Worm (Caenorhabditis elegans): ENCODE measurements around the gene daf-2.

Gene daf-2

ce11 chrIII:2989957-2990356, 50.7 kb downstream of the daf-2 start, which contains the start of gene Y55D5A.4:
Gene Y55D5A.4 (minus strand): TSS chrIII:2990057.
- TF ChIP-seq W03F9.2 (tag; optimal IDR thresholded peaks at IDR 0.05) (no peak), him-1 (tag; optimal IDR thresholded peaks at IDR 0.05) (no peak), dao-5 (tag; optimal IDR thresholded peaks at IDR 0.05) (no peak)

ce11 chrIII:2983044-2983443, 57.6 kb downstream of the daf-2 start:
- TF ChIP-seq dao-5 (tag; optimal IDR thresholded peaks at IDR 0.05) = no peak
- TF ChIP-seq him-1 (tag; optimal IDR thresholded peaks at IDR 0.05) = no peak

ce11 chrIII:2982109-2982508, 58.5 kb downstream of the daf-2 start, which contains the start of gene Y55D5A.1:
Gene Y55D5A.1 (plus strand): TSS chrIII:2982409.
- TF ChIP-seq dao-5 (tag; optimal IDR thresholded peaks at IDR 0.05) (no peak), him-1 (tag; optimal IDR thresholded peaks at IDR 0.05) (no peak)

- no peak for TF ChIP-seq W03F9.2 (tag; optimal IDR thresholded peaks at IDR 0.05)
- TF ChIP-seq him-1 (tag; optimal IDR thresholded peaks at IDR 0.05) = no peak
- no peak for TF ChIP-seq dao-5 (tag; optimal IDR thresholded peaks at IDR 0.05)
These were observed 59.7 kb downstream of the daf-2 start for ce11 chrIII:2980927-2981326.

- TF ChIP-seq him-1 (tag; optimal IDR thresholded peaks at IDR 0.05) (no peak), dao-5 (tag; optimal IDR thresholded peaks at IDR 0.05) (no peak), W03F9.2 (tag; optimal IDR thresholded peaks at IDR 0.05) (no peak)
These were observed 64.5 kb downstream of the daf-2 start for ce11 chrIII:2976176-2976575.

ce11 chrIII:2975689-2976088, 65.0 kb downstream of the daf-2 start, which contains the start of gene Y55D5A.3:
Gene Y55D5A.3 (minus strand): TSS chrIII:2975789.
- TF ChIP-seq him-1 (tag; optimal IDR thresholded peaks at IDR 0.05) (no peak), dao-5 (tag; optimal IDR thresholded peaks at IDR 0.05) (no peak), W03F9.2 (tag; optimal IDR thresholded peaks at IDR 0.05) (no peak)

ce11 chrIII:2972977-2973376, 67.7 kb downstream of the daf-2 start:
- TF ChIP-seq dao-5 (tag; optimal IDR thresholded peaks at IDR 0.05) = no peak
- TF ChIP-seq W03F9.2 (tag; optimal IDR thresholded peaks at IDR 0.05) = no peak
- no peak for TF ChIP-seq him-1 (tag; optimal IDR thresholded peaks at IDR 0.05)

- TF ChIP-seq him-1 (tag; optimal IDR thresholded peaks at IDR 0.05) (no peak), W03F9.2 (tag; optimal IDR thresholded peaks at IDR 0.05) (no peak), dao-5 (tag; optimal IDR thresholded peaks at IDR 0.05) (no peak)
These were observed 70.4 kb downstream of the daf-2 start for ce11 chrIII:2970251-2970650.

ce11 chrIII:2966462-2966861, 74.2 kb downstream of the daf-2 start:
- TF ChIP-seq dao-5 (tag; optimal IDR thresholded peaks at IDR 0.05) (no peak), W03F9.2 (tag; optimal IDR thresholded peaks at IDR 0.05) (peak; percentile 32)

ce11 chrIII:2965534-2965933, 75.1 kb downstream of the daf-2 start, which contains the start of gene H05C05.2:
Gene H05C05.2 (minus strand): TSS chrIII:2965634.
- no peak for TF ChIP-seq W03F9.2 (tag; optimal IDR thresholded peaks at IDR 0.05)
- no peak for TF ChIP-seq him-1 (tag; optimal IDR thresholded peaks at IDR 0.05)
- no peak for TF ChIP-seq dao-5 (tag; optimal IDR thresholded peaks at IDR 0.05)

- no peak for TF ChIP-seq dao-5 (tag; optimal IDR thresholded peaks at IDR 0.05)
- no peak for TF ChIP-seq W03F9.2 (tag; optimal IDR thresholded peaks at IDR 0.05)
- no peak for TF ChIP-seq him-1 (tag; optimal IDR thresholded peaks at IDR 0.05)
These were observed 78.8 kb downstream of the daf-2 start for ce11 chrIII:2961840-2962239.

ce11 chrIII:2952437-2952836, 88.2 kb downstream of the daf-2 start:
- TF ChIP-seq dao-5 (tag; optimal IDR thresholded peaks at IDR 0.05) (no peak), him-1 (tag; optimal IDR thresholded peaks at IDR 0.05) (no peak), W03F9.2 (tag; optimal IDR thresholded peaks at IDR 0.05) (no peak)

- TF ChIP-seq W03F9.2 (tag; optimal IDR thresholded peaks at IDR 0.05) (no peak), him-1 (tag; optimal IDR thresholded peaks at IDR 0.05) (no peak), dao-5 (tag; optimal IDR thresholded peaks at IDR 0.05) (no peak)
These were observed 92.2 kb downstream of the daf-2 start for ce11 chrIII:2948310-2948961.

- TF ChIP-seq W03F9.2 (tag; optimal IDR thresholded peaks at IDR 0.05) (no peak), him-1 (tag; optimal IDR thresholded peaks at IDR 0.05) (no peak), dao-5 (tag; optimal IDR thresholded peaks at IDR 0.05) (no peak)
These were observed 93.4 kb downstream of the daf-2 start for ce11 chrIII:2947251-2947650.

- TF ChIP-seq him-1 (tag; optimal IDR thresholded peaks at IDR 0.05) = no peak
These were observed 93.9 kb downstream of the daf-2 start, which contains the start of gene H05C05.1 for ce11 chrIII:2946626-2947168. Gene H05C05.1 (plus strand): TSS chrIII:2947118.
